Fruit fly (Drosophila melanogaster) whole organism, embryonic: ENCODE results near the gene Pfas.

Experiments
- Abd-B ChIP-seq: fragments of 200-800 bp; sonication (Bioruptor generic); optimal IDR thresholded peaks from 2 replicates; lab custom pipeline; 2018; ENCODE audit warnings: missing biosample characterization, mild to moderate bottlenecking, missing genetic modification characterization, moderate library complexity
- Aef1 ChIP-seq: fragments of 200-800 bp; sonication (Bioruptor generic); IDR thresholded peaks from 3 replicates; pipeline ENCODE4 v1.3.6; 2022; ENCODE audit warnings: missing biosample characterization, missing genetic modification characterization
- Atf6 ChIP-seq: fragments of 200-800 bp; sonication (Bioruptor generic); IDR thresholded peaks from 2 replicates; pipeline ENCODE4 v1.3.6; 2022; ENCODE audit warnings: missing biosample characterization, missing genetic modification characterization
- Bgb ChIP-seq: fragments of 200-800 bp; sonication (Bioruptor generic); IDR thresholded peaks from 2 replicates; pipeline ENCODE4 v1.3.6; 2022; ENCODE audit warnings: missing biosample characterization, missing genetic modification characterization; ENCODE audit not compliant: partially characterized antibody
- CG10209 ChIP-seq: fragments of 200-800 bp; sonication (Bioruptor generic); optimal IDR thresholded peaks from 3 replicates; lab custom pipeline; 2017; ENCODE audit warnings: missing biosample characterization, mild to moderate bottlenecking, missing genetic modification characterization, missing genetic modification reagents
- CG12155 ChIP-seq: fragments of 200-800 bp; sonication (Bioruptor generic); optimal IDR thresholded peaks from 3 replicates; lab custom pipeline; 2016; ENCODE audit warnings: missing biosample characterization, missing genetic modification characterization
- CG12659 ChIP-seq: fragments of 200-800 bp; sonication (Bioruptor generic); optimal IDR thresholded peaks from 3 replicates; lab custom pipeline; 2017; ENCODE audit warnings: mild to moderate bottlenecking, missing biosample characterization, missing genetic modification reagents, missing genetic modification characterization
- CG13424 ChIP-seq: fragments of 200-800 bp; sonication (Bioruptor generic); optimal IDR thresholded peaks from 2 replicates; lab custom pipeline; 2019; ENCODE audit warnings: missing biosample characterization, mild to moderate bottlenecking, missing genetic modification characterization, moderate library complexity
- CG15514 ChIP-seq: fragments of 200-800 bp; sonication (Bioruptor generic); optimal IDR thresholded peaks from 3 replicates; lab custom pipeline; 2017; ENCODE audit warnings: missing biosample characterization, missing genetic modification characterization, mild to moderate bottlenecking, moderate library complexity, missing genetic modification reagents
- CG16813 ChIP-seq: fragments of 200-800 bp; sonication (Bioruptor generic); IDR thresholded peaks from 3 replicates; pipeline ENCODE4 v1.3.6; 2022; ENCODE audit warnings: missing biosample characterization, missing genetic modification characterization; ENCODE audit not compliant: partially characterized antibody
- CG17328 ChIP-seq: fragments of 200-800 bp; sonication (Bioruptor generic); IDR thresholded peaks from 2 replicates; pipeline ENCODE4 v1.3.6; 2022; ENCODE audit warnings: missing biosample characterization, missing genetic modification characterization
- CG2202 ChIP-seq: fragments of 200-800 bp; sonication (Bioruptor generic); optimal IDR thresholded peaks from 2 replicates; lab custom pipeline; 2018; ENCODE audit warnings: missing biosample characterization, mild to moderate bottlenecking, missing genetic modification characterization
- CG34376 ChIP-seq: fragments of 200-800 bp; sonication (Bioruptor generic); optimal IDR thresholded peaks from 2 replicates; lab custom pipeline; 2018; ENCODE audit warnings: missing biosample characterization, mild to moderate bottlenecking, missing genetic modification characterization
- CG3995 ChIP-seq: fragments of 200-800 bp; sonication (Bioruptor generic); optimal IDR thresholded peaks from 3 replicates; lab custom pipeline; 2016; ENCODE audit warnings: missing biosample characterization, missing genetic modification characterization
- CG4424 ChIP-seq: fragments of 200-800 bp; sonication (Bioruptor generic); optimal IDR thresholded peaks from 3 replicates; lab custom pipeline; 2016; ENCODE audit warnings: missing biosample characterization, missing genetic modification characterization
- CG4707 ChIP-seq: fragments of 200-800 bp; sonication (Bioruptor generic); optimal IDR thresholded peaks from 2 replicates; lab custom pipeline; 2018; ENCODE audit warnings: missing biosample characterization, mild to moderate bottlenecking, missing genetic modification characterization, moderate library complexity
- CG4730 ChIP-seq: fragments of 200-800 bp; sonication (Bioruptor generic); IDR thresholded peaks from 2 replicates; pipeline ENCODE4 v1.3.6; 2022; ENCODE audit warnings: missing biosample characterization, missing genetic modification characterization
- CG7928 ChIP-seq: fragments of 200-800 bp; sonication (Bioruptor generic); optimal IDR thresholded peaks from 2 replicates; lab custom pipeline; 2017; ENCODE audit warnings: missing biosample characterization, mild to moderate bottlenecking, missing genetic modification characterization
- CG7963 ChIP-seq: fragments of 200-800 bp; sonication (Bioruptor generic); IDR thresholded peaks from 3 replicates; pipeline ENCODE4 v1.3.6; 2022; ENCODE audit warnings: missing biosample characterization, missing genetic modification characterization; ENCODE audit not compliant: partially characterized antibody
- CkIIα-i1 ChIP-seq: fragments of 200-800 bp; sonication (Bioruptor generic); IDR thresholded peaks from 2 replicates; pipeline ENCODE4 v1.3.6; 2022; ENCODE audit warnings: missing biosample characterization, missing genetic modification characterization
- CoRest ChIP-seq: fragments of 200-800 bp; sonication (Bioruptor generic); optimal IDR thresholded peaks from 3 replicates; lab custom pipeline; 2018; ENCODE audit warnings: missing biosample characterization, mild to moderate bottlenecking, missing genetic modification characterization, moderate library complexity
- Dll ChIP-seq: fragments of 200-800 bp; sonication (Bioruptor generic); IDR thresholded peaks from 4 replicates; pipeline ENCODE4 v1.3.6; 2022; ENCODE audit warnings: missing biosample characterization, missing genetic modification characterization; ENCODE audit not compliant: partially characterized antibody
- Kr ChIP-seq: fragments of 200-800 bp; sonication (Bioruptor generic); optimal IDR thresholded peaks from 2 replicates; lab custom pipeline; 2017; ENCODE audit warnings: missing biosample characterization, mild to moderate bottlenecking, missing genetic modification characterization
- MBD-R2 ChIP-seq: fragments of 200-800 bp; sonication (Bioruptor generic); IDR thresholded peaks from 2 replicates; pipeline ENCODE4 v1.3.6; 2022; ENCODE audit warnings: missing biosample characterization, missing genetic modification characterization
- NFAT ChIP-seq: fragments of 200-800 bp; sonication (Bioruptor generic); IDR thresholded peaks from 2 replicates; pipeline ENCODE4 v1.3.6; 2022; ENCODE audit warnings: missing biosample characterization, missing genetic modification characterization
- Pdp1 ChIP-seq, 2 experiments: fragments of 200-800 bp; sonication (Bioruptor generic); optimal IDR thresholded peaks; 3 replicates each; lab custom pipeline; 2016; ENCODE audit warnings: missing biosample characterization in 2 of 2, missing genetic modification characterization in 2 of 2, mild to moderate bottlenecking in 1 of 2, moderate library complexity in 1 of 2
- Rfx ChIP-seq: fragments of 200-800 bp; sonication (Bioruptor generic); IDR thresholded peaks from 2 replicates; pipeline ENCODE4 v1.3.6; 2022; ENCODE audit warnings: missing biosample characterization, missing genetic modification characterization
- Sin3A ChIP-seq: fragments of >200 bp; optimal IDR thresholded peaks from 2 replicates; lab custom pipeline; 2018
- Tbp ChIP-seq: fragments of >200 bp; optimal IDR thresholded peaks from 2 replicates; lab custom pipeline; 2018; ENCODE audit warnings: missing biosample characterization, missing genetic modification characterization
- Vsx1 ChIP-seq: fragments of 200-800 bp; sonication (Bioruptor generic); optimal IDR thresholded peaks from 2 replicates; lab custom pipeline; 2017; ENCODE audit warnings: missing biosample characterization, mild to moderate bottlenecking, missing genetic modification characterization, missing genetic modification reagents
- Xrp1 ChIP-seq: fragments of 200-800 bp; sonication (Bioruptor generic); IDR thresholded peaks from 2 replicates; pipeline ENCODE4 v1.3.6; 2022; ENCODE audit warnings: missing biosample characterization, missing genetic modification characterization
- amos ChIP-seq: fragments of 200-800 bp; sonication (Bioruptor generic); IDR thresholded peaks from 2 replicates; pipeline ENCODE4 v1.3.6; 2022; ENCODE audit warnings: missing biosample characterization, missing genetic modification characterization; ENCODE audit not compliant: partially characterized antibody
- aop ChIP-seq: fragments of 200-800 bp; sonication (Bioruptor generic); IDR thresholded peaks from 2 replicates; pipeline ENCODE4 v1.3.6; 2022; ENCODE audit warnings: missing biosample characterization, missing genetic modification characterization
- corto ChIP-seq: fragments of 200-800 bp; sonication (Bioruptor generic); optimal IDR thresholded peaks from 2 replicates; lab custom pipeline; 2016; ENCODE audit warnings: missing biosample characterization, mild to moderate bottlenecking, missing genetic modification characterization, moderate library complexity
- dm ChIP-seq: fragments of 200-800 bp; sonication (Bioruptor generic); optimal IDR thresholded peaks from 3 replicates; lab custom pipeline; 2016; ENCODE audit warnings: missing biosample characterization, missing genetic modification characterization
- gfzf ChIP-seq: fragments of 200-800 bp; sonication (Bioruptor generic); optimal IDR thresholded peaks from 2 replicates; lab custom pipeline; 2016; ENCODE audit warnings: missing biosample characterization, mild to moderate bottlenecking, missing genetic modification characterization, moderate library complexity
- jing ChIP-seq: fragments of 200-800 bp; sonication (Bioruptor generic); optimal IDR thresholded peaks from 2 replicates; lab custom pipeline; 2018; ENCODE audit warnings: missing biosample characterization, mild to moderate bottlenecking, missing genetic modification characterization
- lab ChIP-seq: fragments of 200-800 bp; sonication (Bioruptor generic); optimal IDR thresholded peaks from 3 replicates; lab custom pipeline; 2017; ENCODE audit warnings: missing biosample characterization, missing genetic modification characterization, mild to moderate bottlenecking, moderate library complexity, missing genetic modification reagents
- lola ChIP-seq, 3 experiments: fragments of >200 bp in 2 of 3; fragments of 200-800 bp in 1 of 3; sonication (Bioruptor generic) in 1 of 3; optimal IDR thresholded peaks; 2 replicates each; lab custom pipeline; 2017 to 2019; ENCODE audit warnings: missing biosample characterization in 3 of 3, missing genetic modification characterization in 3 of 3, mild to moderate bottlenecking in 1 of 3, moderate library complexity in 1 of 3
- nmo ChIP-seq: fragments of 200-800 bp; sonication (Bioruptor generic); optimal IDR thresholded peaks from 2 replicates; lab custom pipeline; 2018; ENCODE audit warnings: missing biosample characterization, mild to moderate bottlenecking, missing genetic modification characterization, moderate library complexity
- oc ChIP-seq: fragments of 200-800 bp; sonication (Bioruptor generic); optimal IDR thresholded peaks from 2 replicates; lab custom pipeline; 2018; ENCODE audit warnings: missing biosample characterization, mild to moderate bottlenecking, missing genetic modification characterization, moderate library complexity
- sens ChIP-seq: fragments of 200-800 bp; sonication (Bioruptor generic); peaks from one replicate; lab custom pipeline; 2016; ENCODE audit warnings: missing biosample characterization, missing genetic modification characterization
- sob ChIP-seq: fragments of 200-800 bp; sonication (Bioruptor generic); IDR thresholded peaks from 2 replicates; pipeline ENCODE4 v1.3.6; 2022; ENCODE audit warnings: missing biosample characterization, missing genetic modification characterization
- stwl ChIP-seq: fragments of 200-800 bp; sonication (Bioruptor generic); optimal IDR thresholded peaks from 3 replicates; lab custom pipeline; 2018; ENCODE audit warnings: missing biosample characterization, mild to moderate bottlenecking, missing genetic modification characterization, moderate library complexity
- ttk ChIP-seq: fragments of 200-800 bp; sonication (Bioruptor generic); IDR thresholded peaks from 2 replicates; pipeline ENCODE4 v2.1.2; 2022; ENCODE audit warnings: missing biosample characterization, missing genetic modification characterization
- vfl ChIP-seq: fragments of 200-800 bp; sonication (Bioruptor generic); optimal IDR thresholded peaks from 2 replicates; lab custom pipeline; 2016; ENCODE audit warnings: missing biosample characterization, missing genetic modification characterization
- vnd ChIP-seq: fragments of 200-800 bp; sonication (Bioruptor generic); IDR thresholded peaks from 3 replicates; pipeline ENCODE4 v1.3.6; 2022; ENCODE audit warnings: missing biosample characterization, missing genetic modification characterization; ENCODE audit not compliant: partially characterized antibody
- vvl ChIP-seq: fragments of 200-800 bp; sonication (Bioruptor generic); IDR thresholded peaks from 2 replicates; pipeline ENCODE4 v1.3.6; 2022; ENCODE audit warnings: missing biosample characterization, missing genetic modification characterization
- zen ChIP-seq: fragments of 200-800 bp; sonication (Bioruptor generic); optimal IDR thresholded peaks from 3 replicates; lab custom pipeline; 2018; ENCODE audit warnings: missing biosample characterization, mild to moderate bottlenecking, missing genetic modification characterization, moderate library complexity

The Pfas gene

dm6 chr2L:6068544-6069251 lies 22.8 kb upstream of the Pfas start, which contains the start of the genes CG9150 and Pfdn1 (continued):
- peak; percentile 6 for TF ChIP-seq CG12659 (GFP tag; lab: Kevin White, UChicago)
- TF ChIP-seq amos (GFP tag; lab: Robert Waterston, UW), result peak; percentile 92
- no peak for TF ChIP-seq Tbp (GFP tag; lab: Kevin White, UChicago)
- TF ChIP-seq Kr (GFP tag; lab: Kevin White, UChicago), result no peak
- TF ChIP-seq Rfx (GFP tag; lab: Robert Waterston, UW), result peak; percentile 48
- peak; percentile 17 for TF ChIP-seq gfzf (GFP tag; lab: Kevin White, UChicago)
- no peak for TF ChIP-seq corto (GFP tag; lab: Kevin White, UChicago)
- TF ChIP-seq CG7963 (GFP tag; lab: Robert Waterston, UW), result peak; percentile 62; the same call in 2 of the 3 replicates
- peak; percentile 57 for TF ChIP-seq stwl
- peak; percentile 20 for TF ChIP-seq CoRest
- no peak for TF ChIP-seq CG12155 (GFP tag; lab: Kevin White, UChicago)
- peak; percentile 12 for TF ChIP-seq nmo (GFP tag; lab: Kevin White, UChicago)
- TF ChIP-seq NFAT (GFP tag; lab: Robert Waterston, UW), result no peak
- no peak for TF ChIP-seq CG4707 (GFP tag; lab: Kevin White, UChicago)
- no peak for TF ChIP-seq Atf6
- TF ChIP-seq lab (GFP tag; lab: Kevin White, UChicago), result no peak
- no peak for TF ChIP-seq Aef1 (GFP tag; lab: Robert Waterston, UW)
- no peak for TF ChIP-seq vfl (GFP tag; lab: Kevin White, UChicago)
- no peak for TF ChIP-seq CG13424 (tag; lab: Kevin White, UChicago)
- no peak for TF ChIP-seq CG10209 (GFP tag; lab: Kevin White, UChicago)
- TF ChIP-seq CG7928 (GFP tag; lab: Kevin White, UChicago), result no peak
- peak; percentile 75 for TF ChIP-seq vnd (GFP tag; lab: Robert Waterston, UW)
- TF ChIP-seq dm (GFP tag; lab: Kevin White, UChicago), result peak; percentile 50
- peak; percentile 18 for TF ChIP-seq Sin3A (lab: Kevin White, UChicago)
- TF ChIP-seq lola (GFP tag; optimal IDR thresholded peaks at IDR 0.05; lab: Kevin White, UChicago), result no peak
- peak; percentile 71 for TF ChIP-seq sens
- peak; percentile 10; the same call in 1 of the 2 replicates for TF ChIP-seq sob (GFP tag; lab: Robert Waterston, UW)
- no peak for TF ChIP-seq CG4424 (GFP tag; lab: Kevin White, UChicago)
- TF ChIP-seq Bgb (GFP tag; lab: Robert Waterston, UW), result peak; percentile 94
- peak; percentile 87 for TF ChIP-seq CG16813 (GFP tag; lab: Robert Waterston, UW)
- TF ChIP-seq aop (GFP tag; lab: Robert Waterston, UW), result no peak
- TF ChIP-seq Abd-B, result no peak
- TF ChIP-seq CkIIα-i1 (GFP tag; lab: Robert Waterston, UW), result no peak
- no peak for TF ChIP-seq Vsx1 (GFP tag; lab: Kevin White, UChicago)
- TF ChIP-seq CG17328 (GFP tag; lab: Robert Waterston, UW), result no peak
- no peak for TF ChIP-seq CG2202 (tag; lab: Kevin White, UChicago)
- TF ChIP-seq MBD-R2, result peak; percentile 77
- peak; percentile 94 for TF ChIP-seq CG15514 (GFP tag; lab: Kevin White, UChicago)
- TF ChIP-seq oc (tag; lab: Kevin White, UChicago), result no peak
- peak; percentile 89 for TF ChIP-seq Dll (GFP tag; lab: Robert Waterston, UW)
- no peak for TF ChIP-seq CG34376 (GFP tag; lab: Kevin White, UChicago)
- TF ChIP-seq CG3995 (GFP tag; lab: Kevin White, UChicago), result peak; percentile 90
- TF ChIP-seq CG4730 (GFP tag; lab: Robert Waterston, UW), result no peak
- TF ChIP-seq Xrp1 (GFP tag; lab: Robert Waterston, UW), result no peak
- no peak for TF ChIP-seq ttk
- TF ChIP-seq jing (GFP tag; lab: Kevin White, UChicago), result no peak
- peak in 1 of 2 experiments; percentile 19 for TF ChIP-seq Pdp1 (GFP tag; optimal IDR thresholded peaks at IDR 0.05; lab: Kevin White, UChicago)
- no peak for TF ChIP-seq zen (tag; lab: Kevin White, UChicago)
- TF ChIP-seq vvl, result peak; percentile 87
